Worm (Caenorhabditis elegans) whole organism, L4 larva: ENCODE results near the gene cdr-7.

Experiments used
- D1046.2 ChIP-seq: fragments of 200-800 bp; sonication (Bioruptor generic); IDR thresholded peaks from 2 replicates; pipeline ENCODE4 v1.3.6; 2022; ENCODE audit warnings: missing genetic modification characterization, missing compliant biosample characterization
- F49E8.2 ChIP-seq: sonication (generic microtip); optimal IDR thresholded peaks from 2 replicates; lab custom pipeline; 2016; ENCODE audit warnings: missing compliant biosample characterization, mild to moderate bottlenecking, missing genetic modification characterization, borderline replicate concordance
- R02D3.7 ChIP-seq: fragments of 150-350 bp; sonication (generic microtip); optimal IDR thresholded peaks from 3 replicates; lab custom pipeline; 2014; ENCODE audit warnings: missing biosample characterization, missing genetic modification characterization
- Y105C5A.15 ChIP-seq: fragments of 200-800 bp; sonication (Bioruptor generic); IDR thresholded peaks from 2 replicates; pipeline ENCODE4 v1.3.6; 2022; ENCODE audit warnings: missing genetic modification characterization, missing compliant biosample characterization
- ZK337.2 ChIP-seq: fragments of 200-800 bp; sonication (Bioruptor generic); IDR thresholded peaks from 2 replicates; pipeline ENCODE4 v1.3.6; 2022; ENCODE audit warnings: missing genetic modification reagents, missing genetic modification characterization, missing compliant biosample characterization
- aha-1 ChIP-seq: fragments of 150-350 bp; peaks from one replicate; lab custom pipeline; 2014; ENCODE audit warnings: missing biosample characterization, missing genetic modification characterization
- ceh-32 ChIP-seq: sonication (generic microtip); optimal IDR thresholded peaks from 2 replicates; lab custom pipeline; 2016; ENCODE audit warnings: mild to moderate bottlenecking, missing genetic modification characterization, missing compliant biosample characterization; ENCODE audit not compliant: poor library complexity
- ceh-44 ChIP-seq: fragments of 200-800 bp; sonication (Bioruptor generic); IDR thresholded peaks from 2 replicates; pipeline ENCODE4 v1.3.6; 2022; ENCODE audit warnings: missing genetic modification reagents, missing genetic modification characterization, missing compliant biosample characterization
- ceh-82 ChIP-seq: sonication (generic microtip); optimal IDR thresholded peaks from 2 replicates; lab custom pipeline; 2017; ENCODE audit warnings: missing biosample characterization, missing genetic modification characterization
- daf-12 ChIP-seq: fragments of 150-350 bp; optimal IDR thresholded peaks from 2 replicates; lab custom pipeline; 2014; ENCODE audit warnings: missing biosample characterization, missing genetic modification reagents, missing genetic modification characterization
- daf-19 ChIP-seq: fragments of 200-800 bp; sonication (Bioruptor generic); conservative IDR thresholded peaks from 2 replicates; pipeline ENCODE4 v1.3.6; 2022; ENCODE audit warnings: missing genetic modification characterization, missing compliant biosample characterization
- dmd-6 ChIP-seq: fragments of 200-800 bp; sonication (Bioruptor generic); IDR thresholded peaks from 2 replicates; pipeline ENCODE4 v1.3.6; 2022; ENCODE audit warnings: missing genetic modification reagents, missing genetic modification characterization, missing compliant biosample characterization
- dmd-9 ChIP-seq: fragments of 200-800 bp; sonication (Bioruptor generic); IDR thresholded peaks from 2 replicates; pipeline ENCODE4 v1.3.6; 2022; ENCODE audit warnings: missing genetic modification reagents, missing genetic modification characterization, missing compliant biosample characterization
- duxl-1 ChIP-seq: sonication (generic microtip); optimal IDR thresholded peaks from 2 replicates; lab custom pipeline; 2016; ENCODE audit warnings: mild to moderate bottlenecking, missing genetic modification characterization, moderate library complexity, missing compliant biosample characterization; ENCODE audit not compliant: poor library complexity
- lin-15B ChIP-seq: fragments of 150-350 bp; sonication (generic microtip); optimal IDR thresholded peaks from 3 replicates; lab custom pipeline; 2014; ENCODE audit warnings: missing biosample characterization, missing genetic modification characterization
- mdt-29 ChIP-seq: fragments of 200-800 bp; sonication (Bioruptor generic); IDR thresholded peaks from 2 replicates; pipeline ENCODE4 v1.3.6; 2022; ENCODE audit warnings: missing genetic modification reagents, missing genetic modification characterization, missing compliant biosample characterization
- mes-2 ChIP-seq: sonication (generic microtip); optimal IDR thresholded peaks from 2 replicates; lab custom pipeline; 2016; ENCODE audit warnings: missing genotype, mild to moderate bottlenecking, missing genetic modification characterization, missing compliant biosample characterization; ENCODE audit not compliant: poor library complexity, severe bottlenecking
- nhr-102 ChIP-seq: sonication (generic microtip); optimal IDR thresholded peaks from 2 replicates; lab custom pipeline; 2016; ENCODE audit warnings: mild to moderate bottlenecking, missing genetic modification characterization, moderate library complexity, missing compliant biosample characterization
- nhr-11 ChIP-seq: fragments of 150-350 bp; optimal IDR thresholded peaks from 2 replicates; lab custom pipeline; 2014; ENCODE audit warnings: missing biosample characterization, missing genetic modification characterization
- nhr-111 ChIP-seq: fragments of 200-800 bp; sonication (Bioruptor generic); optimal IDR thresholded peaks from 2 replicates; lab custom pipeline; 2018; ENCODE audit warnings: mild to moderate bottlenecking, missing genetic modification characterization, missing compliant biosample characterization
- nhr-41 ChIP-seq: fragments of 200-800 bp; sonication (Bioruptor generic); IDR thresholded peaks from 2 replicates; pipeline ENCODE4 v1.3.6; 2022; ENCODE audit warnings: missing genetic modification reagents, missing genetic modification characterization, missing compliant biosample characterization
- nhr-42 ChIP-seq: fragments of 200-800 bp; sonication (Bioruptor generic); IDR thresholded peaks from 2 replicates; pipeline ENCODE4 v1.3.6; 2022; ENCODE audit warnings: missing genetic modification characterization, missing compliant biosample characterization
- pha-4 ChIP-seq, 2 experiments: fragments of 150-350 bp in 1 of 2; fragments of 200-800 bp in 1 of 2; sonication (Bioruptor generic) in 1 of 2; IDR thresholded peaks in 1 of 2; optimal IDR thresholded peaks in 1 of 2; 2 replicates each; pipeline versions ENCODE4 v1.3.6 to Lab custom; 2014 to 2022; ENCODE audit warnings: missing genetic modification characterization in 2 of 2, missing genetic modification reagents in 2 of 2, missing biosample characterization in 1 of 2, missing compliant biosample characterization in 1 of 2
- sdz-12 ChIP-seq: fragments of 200-800 bp; sonication (Bioruptor generic); optimal IDR thresholded peaks from 2 replicates; lab custom pipeline; 2018; ENCODE audit warnings: mild to moderate bottlenecking, missing genetic modification characterization, missing compliant biosample characterization
- skn-1 ChIP-seq: fragments of 150-350 bp; optimal IDR thresholded peaks from 2 replicates; lab custom pipeline; 2014; ENCODE audit warnings: missing biosample characterization, missing genetic modification characterization
- snpc-1.2 ChIP-seq: fragments of 200-800 bp; sonication (Bioruptor generic); IDR thresholded peaks from 2 replicates; pipeline ENCODE4 v1.3.6; 2022; ENCODE audit warnings: missing genetic modification reagents, missing genetic modification characterization, missing compliant biosample characterization
- tag-97 ChIP-seq: fragments of 200-800 bp; sonication (Bioruptor generic); IDR thresholded peaks from 2 replicates; pipeline ENCODE4 v1.3.6; 2022; ENCODE audit warnings: missing genetic modification characterization, missing compliant biosample characterization
- unc-62 ChIP-seq, 3 experiments: fragments of 150-350 bp in 1 of 3; sonication (generic microtip); optimal IDR thresholded peaks in 2 of 3; peaks in 1 of 3; 1 replicate in 1 of 3; 2 replicates in 2 of 3; lab custom pipeline; 2014 to 2017; ENCODE audit warnings: missing biosample characterization in 3 of 3, missing genetic modification characterization in 3 of 3, missing genetic modification reagents in 3 of 3, missing genotype in 1 of 3
- vab-7 ChIP-seq: fragments of 200-800 bp; sonication (Bioruptor generic); IDR thresholded peaks from 2 replicates; pipeline ENCODE4 v1.3.6; 2022; ENCODE audit warnings: missing genetic modification reagents, missing genetic modification characterization, missing compliant biosample characterization
- zfp-3 ChIP-seq: fragments of 200-800 bp; sonication (Bioruptor generic); conservative IDR thresholded peaks from 2 replicates; pipeline ENCODE4 v1.3.6; 2022; ENCODE audit warnings: missing genetic modification reagents, missing genetic modification characterization, missing compliant biosample characterization

Gene cdr-7

ce11 chrV:12429039-12429438, 17.1 kb upstream of the cdr-7 start, which contains the start of gene C54D10.5:
C54D10.5 (plus strand) TSS chrV:12429339.
- no peak for TF ChIP-seq ceh-44 (GFP tag; lab: Robert Waterston, UW)
- TF ChIP-seq snpc-1.2 (GFP tag; lab: Robert Waterston, UW) = no peak
- no peak for TF ChIP-seq duxl-1 (tag; lab: Kevin White, UChicago)
- no peak for TF ChIP-seq zfp-3 (GFP tag; lab: Robert Waterston, UW)
- TF ChIP-seq nhr-41 (GFP tag; lab: Robert Waterston, UW) = no peak
- TF ChIP-seq Y105C5A.15 (GFP tag; lab: Robert Waterston, UW) = no peak
- TF ChIP-seq vab-7 = no peak
- no peak for TF ChIP-seq D1046.2 (GFP tag; lab: Robert Waterston, UW)
- no peak for TF ChIP-seq nhr-42 (GFP tag; lab: Robert Waterston, UW)
- no peak for TF ChIP-seq nhr-111 (GFP tag; lab: Kevin White, UChicago)
- TF ChIP-seq daf-19 (GFP tag; lab: Robert Waterston, UW) = no peak
- no peak for TF ChIP-seq sdz-12
- no peak for TF ChIP-seq nhr-102 (tag; lab: Kevin White, UChicago)
- no peak for TF ChIP-seq ZK337.2
- no peak for TF ChIP-seq pha-4 (GFP tag; IDR thresholded peaks at IDR 0.05; lab: Robert Waterston, UW)
- TF ChIP-seq pha-4 (tag; optimal IDR thresholded peaks at IDR 0.05; lab: Kevin White, UChicago) = no peak
- no peak for TF ChIP-seq dmd-6 (GFP tag; lab: Robert Waterston, UW)
- no peak for TF ChIP-seq R02D3.7

ce11 chrV:12427826-12428225, 15.9 kb upstream of the cdr-7 start:
- TF ChIP-seq lin-15B = no peak

ce11 chrV:12421360-12421759, 9.4 kb upstream of the cdr-7 start:
- TF ChIP-seq tag-97 = no peak
- TF ChIP-seq aha-1 (tag; lab: Kevin White, UChicago) = peak; percentile 61
- TF ChIP-seq daf-12 (tag; lab: Kevin White, UChicago) = no peak
- TF ChIP-seq mdt-29 = no peak

ce11 chrV:12420843-12421242, 8.9 kb upstream of the cdr-7 start, which contains the start of gene C54D10.4:
C54D10.4 (minus strand) TSS chrV:12420943.
- no peak for TF ChIP-seq mes-2 (tag; lab: Kevin White, UChicago)
- no peak for TF ChIP-seq D1046.2 (GFP tag; lab: Robert Waterston, UW)
- no peak for TF ChIP-seq daf-19 (GFP tag; lab: Robert Waterston, UW)
- no peak for TF ChIP-seq ceh-82 (tag; lab: Kevin White, UChicago)
- no peak for TF ChIP-seq dmd-9 (GFP tag; lab: Robert Waterston, UW)
- no peak for TF ChIP-seq duxl-1 (tag; lab: Kevin White, UChicago)
- TF ChIP-seq skn-1 (tag; lab: Kevin White, UChicago) = no peak
- TF ChIP-seq ceh-32 = no peak

- TF ChIP-seq unc-62 (GFP tag; optimal IDR thresholded peaks at IDR 0.05 in 1 of 2; lab: Kevin White, UChicago) = peak in 1 of 2 experiments; percentile 87
- TF ChIP-seq unc-62 (tag; optimal IDR thresholded peaks at IDR 0.05; lab: Kevin White, UChicago) = no peak
- TF ChIP-seq zfp-3 (GFP tag; lab: Robert Waterston, UW) = no peak
- TF ChIP-seq, all 104 proteins: peak for 1
Observed at ce11 chrV:12418292-12418691, 6.4 kb upstream of the cdr-7 start, which contains the start of gene C54D10.3. C54D10.3 (plus strand) TSS chrV:12418592.

DNA sequence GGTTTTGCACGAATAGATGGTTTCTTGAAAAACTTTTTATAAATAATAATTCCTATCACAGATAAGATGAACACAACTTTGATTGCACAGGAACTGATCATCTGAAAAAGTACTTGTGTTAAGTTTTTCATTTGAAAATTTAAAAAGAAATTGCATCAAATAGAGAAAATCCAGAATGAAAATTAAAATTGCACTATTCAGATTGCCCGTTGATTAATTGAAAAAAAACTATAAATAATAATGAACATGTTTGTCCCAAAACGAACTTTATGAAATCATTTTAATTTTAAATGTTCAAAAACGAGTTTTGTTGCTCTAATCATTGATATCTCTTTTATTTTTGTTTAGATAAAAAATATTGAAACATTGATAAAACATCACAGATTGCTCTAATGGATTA, 5.4 kb upstream of the cdr-7 start, which contains the start of gene cdr-3:
TSS of gene cdr-3 (minus strand) at position 101 of the 400 bp plus-strand sequence.
- no peak for TF ChIP-seq F49E8.2 (tag; lab: Kevin White, UChicago)
- TF ChIP-seq nhr-11 (tag; lab: Kevin White, UChicago) = no peak
